Worm (Caenorhabditis elegans) whole organism, late embryonic: ENCODE measurements around the gene rps-21.

Experiments
- ama-1 ChIP-seq: fragments of 150-350 bp; optimal IDR thresholded peaks from 2 replicates; lab custom pipeline; 2014
- ceh-30 ChIP-seq: fragments of 150-350 bp; optimal IDR thresholded peaks from 2 replicates; lab custom pipeline; 2014; ENCODE audit warnings: missing biosample characterization, missing genetic modification characterization

DNA sequence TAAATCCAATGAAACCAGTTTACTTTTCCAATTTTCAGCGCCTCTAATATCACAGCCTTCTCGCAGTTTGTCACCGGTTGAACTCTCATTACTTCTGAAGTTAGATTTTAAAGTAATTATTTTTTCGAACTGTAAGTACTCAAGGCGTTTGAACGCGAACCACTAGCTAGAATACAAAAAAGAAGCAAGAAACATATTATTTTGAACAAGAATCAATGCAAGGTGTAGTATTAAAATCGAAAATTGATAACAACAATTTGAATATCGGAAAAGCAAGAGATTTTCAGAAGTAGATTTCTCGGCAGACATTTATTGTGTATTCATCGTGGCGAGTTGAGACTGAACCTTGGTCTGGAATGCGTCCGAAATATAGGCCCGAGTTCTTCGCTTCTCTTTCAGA, 8.5 kb upstream of the rps-21 start, which contains the start of gene exos-9:
- TF ChIP-seq ama-1 (lab: Kevin White, UChicago) (no peak), ceh-30 (no peak)
